Worm (Caenorhabditis elegans) whole organism, mixed stage, embryonic: ENCODE data around the gene Y66D12A.1.

ENCODE experiments used
- blmp-1 ChIP-seq: fragments of 150-350 bp; optimal IDR thresholded peaks from 2 replicates; lab custom pipeline; 2014; ENCODE audit warnings: missing biosample characterization, missing genetic modification characterization
- ces-1 ChIP-seq: fragments of 150-350 bp; optimal IDR thresholded peaks from 2 replicates; lab custom pipeline; 2014; ENCODE audit warnings: missing biosample characterization, missing genetic modification reagents, missing genetic modification characterization
- elt-1 ChIP-seq: sonication (generic microtip); optimal IDR thresholded peaks from 2 replicates; lab custom pipeline; 2017; ENCODE audit warnings: missing genetic modification characterization, mild to moderate bottlenecking, missing compliant biosample characterization, antibody characterized with exemption, moderate library complexity, borderline replicate concordance; ENCODE audit not compliant: insufficient read depth
- lin-13 ChIP-seq: fragments of 150-350 bp; optimal IDR thresholded peaks from 2 replicates; lab custom pipeline; 2014; ENCODE audit warnings: missing biosample characterization, missing genetic modification characterization
- mep-1 ChIP-seq: fragments of 150-350 bp; optimal IDR thresholded peaks from 2 replicates; lab custom pipeline; 2017; ENCODE audit warnings: missing biosample characterization, missing genetic modification reagents, missing genetic modification characterization, inconsistent platforms
- nhr-12 ChIP-seq: fragments of 150-350 bp; optimal IDR thresholded peaks from 2 replicates; lab custom pipeline; 2014; ENCODE audit warnings: missing biosample characterization, missing genetic modification characterization
- nhr-76 ChIP-seq: sonication (generic microtip); optimal IDR thresholded peaks from 2 replicates; lab custom pipeline; 2017; ENCODE audit warnings: missing biosample characterization, missing genetic modification characterization
- unc-39 ChIP-seq: fragments of 150-350 bp; optimal IDR thresholded peaks from 2 replicates; lab custom pipeline; 2014; ENCODE audit warnings: missing biosample characterization, missing genetic modification characterization

ce11 chrIII:11659804-11660203 is 51.8 kb downstream of the Y66D12A.1 start:
- TF ChIP-seq lin-13 (tag; lab: Kevin White, UChicago) (no peak), nhr-76 (tag; lab: Kevin White, UChicago) (no peak), elt-1 (tag; lab: Kevin White, UChicago) (no peak), ces-1 (GFP tag; lab: Kevin White, UChicago) (no peak), blmp-1 (tag; lab: Kevin White, UChicago) (no peak), mep-1 (tag; lab: Kevin White, UChicago) (no peak), nhr-12 (tag; lab: Kevin White, UChicago) (no peak), unc-39 (no peak)
